Worm (Caenorhabditis elegans) whole organism, L4/young adult: ENCODE results near the gene lys-4.

ENCODE experiments used
- dao-5 ChIP-seq: sonication (generic microtip); optimal IDR thresholded peaks from 2 replicates; lab custom pipeline; 2016; ENCODE audit warnings: missing genotype, missing genetic modification characterization, moderate library complexity, missing compliant biosample characterization
- him-1 ChIP-seq: sonication (generic microtip); optimal IDR thresholded peaks from 2 replicates; lab custom pipeline; 2016; ENCODE audit warnings: missing genotype, missing genetic modification reagents, missing genetic modification characterization, missing compliant biosample characterization

DNA sequence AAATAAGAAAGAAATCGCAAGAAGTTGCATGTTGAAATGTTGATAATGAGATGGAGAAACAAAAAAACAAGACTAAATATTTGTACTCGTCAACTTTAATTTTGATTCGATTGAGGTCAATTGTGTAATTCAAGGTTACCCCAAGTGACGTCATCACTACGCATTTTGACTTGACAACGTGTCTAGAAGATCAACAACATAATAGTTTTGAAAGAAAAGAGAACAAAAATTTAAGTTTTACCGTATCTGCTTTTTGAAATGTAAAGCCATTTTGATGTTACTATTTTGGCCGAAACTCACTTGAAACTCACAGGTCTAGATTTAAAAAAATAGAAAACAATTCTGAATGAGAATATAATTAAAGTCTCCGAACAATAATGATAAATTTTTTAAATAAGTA lies 2.1 kb downstream of the lys-4 start, which contains the start of gene dsl-5:
- no peak for TF ChIP-seq dao-5 (tag; lab: Kevin White, UChicago)
- TF ChIP-seq him-1 (tag; lab: Kevin White, UChicago) = no peak
